Worm (Caenorhabditis elegans) whole organism, L4 larva: ENCODE measurements around the gene aakg-1.

Source experiments
- F37D6.2 ChIP-seq: sonication (generic microtip); optimal IDR thresholded peaks from 2 replicates; lab custom pipeline; 2016; ENCODE audit warnings: mild to moderate bottlenecking, missing genetic modification characterization, missing compliant biosample characterization
- F44E2.7 ChIP-seq: fragments of 200-800 bp; sonication (Bioruptor generic); IDR thresholded peaks from 2 replicates; pipeline ENCODE4 v2.1.2; 2022; ENCODE audit warnings: missing genetic modification characterization, missing compliant biosample characterization
- R02D3.7 ChIP-seq: fragments of 150-350 bp; sonication (generic microtip); optimal IDR thresholded peaks from 3 replicates; lab custom pipeline; 2014; ENCODE audit warnings: missing biosample characterization, missing genetic modification characterization
- T20F7.1 ChIP-seq: fragments of 200-800 bp; sonication (Bioruptor generic); optimal IDR thresholded peaks from 2 replicates; lab custom pipeline; 2018; ENCODE audit warnings: mild to moderate bottlenecking, missing genetic modification characterization, missing compliant biosample characterization
- T26A8.4 ChIP-seq: fragments of 200-800 bp; sonication (Bioruptor generic); IDR thresholded peaks from 2 replicates; pipeline ENCODE4 v1.3.6; 2022; ENCODE audit warnings: missing genetic modification characterization, missing compliant biosample characterization
- Y105C5A.15 ChIP-seq: fragments of 200-800 bp; sonication (Bioruptor generic); IDR thresholded peaks from 2 replicates; pipeline ENCODE4 v1.3.6; 2022; ENCODE audit warnings: missing genetic modification characterization, missing compliant biosample characterization
- aha-1 ChIP-seq: fragments of 150-350 bp; peaks from one replicate; lab custom pipeline; 2014; ENCODE audit warnings: missing biosample characterization, missing genetic modification characterization
- aly-2 ChIP-seq: sonication (generic microtip); optimal IDR thresholded peaks from 2 replicates; lab custom pipeline; 2018; ENCODE audit warnings: missing biosample characterization, missing genetic modification characterization
- attf-4 ChIP-seq: sonication (generic microtip); optimal IDR thresholded peaks from 3 replicates; lab custom pipeline; 2017; ENCODE audit warnings: missing biosample characterization, missing genetic modification characterization
- ceh-20 ChIP-seq: fragments of 200-800 bp; sonication (Bioruptor generic); IDR thresholded peaks from 2 replicates; pipeline ENCODE4 v1.3.6; 2022; ENCODE audit warnings: missing genetic modification reagents, missing genetic modification characterization, missing compliant biosample characterization
- ceh-32 ChIP-seq: sonication (generic microtip); optimal IDR thresholded peaks from 2 replicates; lab custom pipeline; 2016; ENCODE audit warnings: mild to moderate bottlenecking, missing genetic modification characterization, missing compliant biosample characterization; ENCODE audit not compliant: poor library complexity
- ceh-44 ChIP-seq: fragments of 200-800 bp; sonication (Bioruptor generic); IDR thresholded peaks from 2 replicates; pipeline ENCODE4 v1.3.6; 2022; ENCODE audit warnings: missing genetic modification reagents, missing genetic modification characterization, missing compliant biosample characterization
- ces-1 ChIP-seq: fragments of 150-350 bp; sonication (generic microtip); optimal IDR thresholded peaks from 4 replicates; lab custom pipeline; 2014; ENCODE audit warnings: missing biosample characterization, missing genetic modification reagents, missing genetic modification characterization
- ctbp-1 ChIP-seq: fragments of 200-800 bp; sonication (Bioruptor generic); IDR thresholded peaks from 2 replicates; pipeline ENCODE4 v1.3.6; 2022; ENCODE audit warnings: missing genetic modification reagents, missing genetic modification characterization, missing compliant biosample characterization
- daf-12 ChIP-seq: fragments of 150-350 bp; optimal IDR thresholded peaks from 2 replicates; lab custom pipeline; 2014; ENCODE audit warnings: missing biosample characterization, missing genetic modification reagents, missing genetic modification characterization
- daf-16 ChIP-seq, 3 experiments: sonication (generic microtip); optimal IDR thresholded peaks; 2 replicates each; lab custom pipeline; 2016 to 2017; ENCODE audit warnings: missing genetic modification characterization in 3 of 3, missing genetic modification reagents in 3 of 3, mild to moderate bottlenecking in 2 of 3, missing compliant biosample characterization in 2 of 3, missing biosample characterization in 1 of 3, moderate library complexity in 1 of 3
- dmd-6 ChIP-seq: fragments of 200-800 bp; sonication (Bioruptor generic); IDR thresholded peaks from 2 replicates; pipeline ENCODE4 v1.3.6; 2022; ENCODE audit warnings: missing genetic modification reagents, missing genetic modification characterization, missing compliant biosample characterization
- dpl-1 ChIP-seq: fragments of 150-350 bp; optimal IDR thresholded peaks from 2 replicates; lab custom pipeline; 2014; ENCODE audit warnings: missing biosample characterization, missing genetic modification reagents, missing genetic modification characterization
- fkh-10 ChIP-seq: fragments of 150-350 bp; optimal IDR thresholded peaks from 2 replicates; lab custom pipeline; 2014; ENCODE audit warnings: missing biosample characterization, missing genetic modification reagents, missing genetic modification characterization
- gei-8 ChIP-seq: fragments of 200-800 bp; sonication (Bioruptor generic); optimal IDR thresholded peaks from 2 replicates; lab custom pipeline; 2018; ENCODE audit warnings: mild to moderate bottlenecking, missing genetic modification characterization, missing compliant biosample characterization
- hif-1 ChIP-seq, 2 experiments: sonication (generic microtip); optimal IDR thresholded peaks; 2 replicates each; lab custom pipeline; 2016 to 2017; ENCODE audit warnings: missing compliant biosample characterization in 2 of 2, missing genetic modification characterization in 2 of 2, missing genetic modification reagents in 2 of 2, missing genotype in 2 of 2, mild to moderate bottlenecking in 1 of 2
- hlh-11 ChIP-seq: fragments of 200-800 bp; sonication (Bioruptor generic); optimal IDR thresholded peaks from 2 replicates; lab custom pipeline; 2018; ENCODE audit warnings: mild to moderate bottlenecking, missing genetic modification characterization, missing compliant biosample characterization
- hlh-30 ChIP-seq: sonication (generic microtip); optimal IDR thresholded peaks from 2 replicates; lab custom pipeline; 2017; ENCODE audit warnings: antibody characterized with exemption, mild to moderate bottlenecking, missing genetic modification characterization, missing compliant biosample characterization; ENCODE audit not compliant: insufficient read depth
- hmg-1.1 ChIP-seq: fragments of 200-800 bp; sonication (Bioruptor generic); IDR thresholded peaks from 2 replicates; pipeline ENCODE4 v1.3.6; 2022; ENCODE audit warnings: missing genetic modification reagents, missing genetic modification characterization, missing compliant biosample characterization
- lin-13 ChIP-seq: fragments of 150-350 bp; optimal IDR thresholded peaks from 2 replicates; lab custom pipeline; 2014; ENCODE audit warnings: missing biosample characterization, missing genetic modification reagents, missing genetic modification characterization
- lin-29 ChIP-seq: fragments of 200-800 bp; sonication (Bioruptor generic); IDR thresholded peaks from 2 replicates; pipeline ENCODE4 v1.3.6; 2022; ENCODE audit warnings: missing genetic modification reagents, missing genetic modification characterization, missing compliant biosample characterization
- lin-38 ChIP-seq: fragments of 200-800 bp; sonication (Bioruptor generic); IDR thresholded peaks from 2 replicates; pipeline ENCODE4 v1.3.6; 2022; ENCODE audit warnings: missing genetic modification reagents, missing genetic modification characterization, missing compliant biosample characterization
- lir-3 ChIP-seq: sonication (generic microtip); optimal IDR thresholded peaks from 2 replicates; lab custom pipeline; 2016; ENCODE audit warnings: mild to moderate bottlenecking, missing genetic modification characterization, missing compliant biosample characterization
- lsy-2 ChIP-seq, 2 experiments: fragments of 150-350 bp in 1 of 2; sonication (generic microtip) in 1 of 2; optimal IDR thresholded peaks; 2 replicates each; lab custom pipeline; 2014 to 2017; ENCODE audit warnings: missing biosample characterization in 2 of 2, missing genetic modification characterization in 2 of 2
- madf-5 ChIP-seq, 2 experiments: fragments of 200-800 bp; sonication (Bioruptor generic); IDR thresholded peaks; 2 replicates each; pipeline ENCODE4 v1.3.6; 2022; ENCODE audit warnings: missing compliant biosample characterization in 2 of 2, missing genetic modification characterization in 2 of 2
- mdl-1 ChIP-seq, 2 experiments: fragments of 150-350 bp in 1 of 2; sonication (generic microtip) in 1 of 2; optimal IDR thresholded peaks; 2 replicates each; lab custom pipeline; 2014 to 2017; ENCODE audit warnings: missing biosample characterization in 2 of 2, missing genetic modification characterization in 2 of 2
- mes-2 ChIP-seq: sonication (generic microtip); optimal IDR thresholded peaks from 2 replicates; lab custom pipeline; 2016; ENCODE audit warnings: missing genotype, mild to moderate bottlenecking, missing genetic modification characterization, missing compliant biosample characterization; ENCODE audit not compliant: poor library complexity, severe bottlenecking
- nhr-10 ChIP-seq: fragments of 150-350 bp; optimal IDR thresholded peaks from 2 replicates; lab custom pipeline; 2014; ENCODE audit warnings: missing biosample characterization, missing genetic modification characterization
- nhr-11 ChIP-seq: fragments of 150-350 bp; optimal IDR thresholded peaks from 2 replicates; lab custom pipeline; 2014; ENCODE audit warnings: missing biosample characterization, missing genetic modification characterization
- nhr-25 ChIP-seq: sonication (generic microtip); optimal IDR thresholded peaks from 2 replicates; lab custom pipeline; 2017; ENCODE audit warnings: missing genetic modification characterization, mild to moderate bottlenecking, missing compliant biosample characterization, antibody characterized with exemption, moderate library complexity, borderline replicate concordance; ENCODE audit not compliant: insufficient read depth
- nhr-48 ChIP-seq: sonication (generic microtip); optimal IDR thresholded peaks from 2 replicates; lab custom pipeline; 2016; ENCODE audit warnings: mild to moderate bottlenecking, missing genetic modification characterization, missing compliant biosample characterization
- nhr-6 ChIP-seq: fragments of 150-350 bp; optimal IDR thresholded peaks from 2 replicates; lab custom pipeline; 2014; ENCODE audit warnings: missing biosample characterization, missing genetic modification characterization
- rbr-2 ChIP-seq: sonication (generic microtip); optimal IDR thresholded peaks from 2 replicates; lab custom pipeline; 2016; ENCODE audit warnings: missing genotype, missing genetic modification characterization, missing compliant biosample characterization
- saeg-2 ChIP-seq: fragments of 200-800 bp; sonication (Bioruptor generic); IDR thresholded peaks from 2 replicates; pipeline ENCODE4 v1.3.6; 2022; ENCODE audit warnings: missing genetic modification reagents, missing genetic modification characterization, missing compliant biosample characterization
- set-16 ChIP-seq: fragments of 200-800 bp; sonication (Bioruptor generic); IDR thresholded peaks from 2 replicates; pipeline ENCODE4 v1.3.6; 2022; ENCODE audit warnings: missing genetic modification reagents, missing genetic modification characterization, missing compliant biosample characterization
- spr-3 ChIP-seq: fragments of 200-800 bp; sonication (Bioruptor generic); optimal IDR thresholded peaks from 2 replicates; lab custom pipeline; 2018; ENCODE audit warnings: mild to moderate bottlenecking, missing genetic modification characterization, missing compliant biosample characterization
- tag-97 ChIP-seq: fragments of 200-800 bp; sonication (Bioruptor generic); IDR thresholded peaks from 2 replicates; pipeline ENCODE4 v1.3.6; 2022; ENCODE audit warnings: missing genetic modification characterization, missing compliant biosample characterization
- tra-1 ChIP-seq: fragments of 200-800 bp; sonication (Bioruptor generic); IDR thresholded peaks from 2 replicates; pipeline ENCODE4 v1.3.6; 2022; ENCODE audit warnings: missing genetic modification reagents, missing genetic modification characterization, missing compliant biosample characterization
- unc-62 ChIP-seq, 3 experiments: fragments of 150-350 bp in 1 of 3; sonication (generic microtip); optimal IDR thresholded peaks in 2 of 3; peaks in 1 of 3; 1 replicate in 1 of 3; 2 replicates in 2 of 3; lab custom pipeline; 2014 to 2017; ENCODE audit warnings: missing biosample characterization in 3 of 3, missing genetic modification characterization in 3 of 3, missing genetic modification reagents in 3 of 3, missing genotype in 1 of 3
- zfp-2 ChIP-seq: sonication (generic microtip); optimal IDR thresholded peaks from 2 replicates; lab custom pipeline; 2016; ENCODE audit warnings: mild to moderate bottlenecking, missing genetic modification characterization, missing compliant biosample characterization
- zfp-3 ChIP-seq: fragments of 200-800 bp; sonication (Bioruptor generic); conservative IDR thresholded peaks from 2 replicates; pipeline ENCODE4 v1.3.6; 2022; ENCODE audit warnings: missing genetic modification reagents, missing genetic modification characterization, missing compliant biosample characterization
- zip-11 ChIP-seq: fragments of 200-800 bp; sonication (Bioruptor generic); IDR thresholded peaks from 2 replicates; pipeline ENCODE4 v1.3.6; 2022; ENCODE audit warnings: missing genetic modification characterization, missing compliant biosample characterization

aakg-1 gene

ce11 chrIII:12558097-12558594, 17.1 kb downstream of the aakg-1 start (continued):
- no peak for TF ChIP-seq nhr-25 (tag; lab: Kevin White, UChicago)
- TF ChIP-seq mes-2 (tag; lab: Kevin White, UChicago), result no peak
- no peak for TF ChIP-seq nhr-10 (tag; lab: Kevin White, UChicago)
- TF ChIP-seq zip-11 (GFP tag; lab: Robert Waterston, UW), result no peak
- TF ChIP-seq lin-29 (GFP tag; lab: Robert Waterston, UW), result no peak
- TF ChIP-seq tag-97, result no peak

ce11 chrIII:12556104-12556503, 19.1 kb downstream of the aakg-1 start:
- no peak for TF ChIP-seq daf-12 (tag; lab: Kevin White, UChicago)
- no peak for TF ChIP-seq ctbp-1 (GFP tag; lab: Robert Waterston, UW)
- no peak for TF ChIP-seq gei-8 (GFP tag; lab: Kevin White, UChicago)
- TF ChIP-seq rbr-2, result peak; percentile 69
- TF ChIP-seq ces-1 (GFP tag; lab: Kevin White, UChicago), result peak; percentile 17
- peak; percentile 5 for TF ChIP-seq dpl-1
- TF ChIP-seq lin-13 (GFP tag; lab: Kevin White, UChicago), result no peak
- peak; percentile 88 for TF ChIP-seq ceh-20 (GFP tag; lab: Robert Waterston, UW)
- no peak for TF ChIP-seq madf-5 (GFP tag; IDR thresholded peaks at IDR 0.05; lab: Robert Waterston, UW)
- TF ChIP-seq fkh-10 (GFP tag; lab: Kevin White, UChicago), result no peak
- TF ChIP-seq F37D6.2 (tag; lab: Kevin White, UChicago), result peak; percentile 36
- TF ChIP-seq nhr-48 (tag; lab: Kevin White, UChicago), result peak; percentile 71
- peak; percentile 62; the same call in 1 of the 2 replicates for TF ChIP-seq set-16 (GFP tag; lab: Robert Waterston, UW)
- TF ChIP-seq tra-1 (GFP tag; lab: Robert Waterston, UW), result no peak
- TF ChIP-seq hmg-1.1 (GFP tag; lab: Robert Waterston, UW), result peak; percentile 61
- no peak for TF ChIP-seq spr-3
- TF ChIP-seq lir-3, result no peak
- no peak for TF ChIP-seq ceh-32 (tag; lab: Kevin White, UChicago)
- TF ChIP-seq R02D3.7 (tag; lab: Kevin White, UChicago), result no peak
- peak in 1 of 2 experiments; percentile 66 for TF ChIP-seq lsy-2 (tag; optimal IDR thresholded peaks at IDR 0.05; lab: Kevin White, UChicago)
- TF ChIP-seq ceh-44, result no peak
- TF ChIP-seq nhr-11, result peak; percentile 65
- no peak for TF ChIP-seq Y105C5A.15 (GFP tag; lab: Robert Waterston, UW)
- TF ChIP-seq unc-62 (GFP tag; optimal IDR thresholded peaks at IDR 0.05 in 1 of 2; lab: Kevin White, UChicago), result peak in 1 of 2 experiments; percentile 94
- TF ChIP-seq unc-62 (tag; optimal IDR thresholded peaks at IDR 0.05; lab: Kevin White, UChicago), result no peak
- TF ChIP-seq F44E2.7 (GFP tag; lab: Robert Waterston, UW), result no peak
- TF ChIP-seq hlh-11, result peak; percentile 80
- no peak for TF ChIP-seq saeg-2 (GFP tag; lab: Robert Waterston, UW)
- TF ChIP-seq nhr-6 (tag; lab: Kevin White, UChicago), result no peak
- 0 out of 2 replicates have a peak, but pooled peaks have one; percentile 28 for TF ChIP-seq zfp-3
- TF ChIP-seq lin-38 (GFP tag; lab: Robert Waterston, UW), result 0 out of 2 replicates have a peak, but pooled peaks have one; percentile 18
- TF ChIP-seq mes-2 (tag; lab: Kevin White, UChicago), result peak; percentile 21
- TF ChIP-seq lin-29 (GFP tag; lab: Robert Waterston, UW), result no peak
- TF ChIP-seq zfp-2, result no peak
- no peak for TF ChIP-seq T20F7.1 (GFP tag; lab: Kevin White, UChicago)
- peak; percentile 84 for TF ChIP-seq hlh-30 (tag; lab: Kevin White, UChicago)
- TF ChIP-seq dmd-6, result peak; percentile 62
- TF ChIP-seq T26A8.4 (GFP tag; lab: Robert Waterston, UW), result 0 out of 2 replicates have a peak, but pooled peaks have one; percentile 36
- TF ChIP-seq daf-16 (GFP tag; optimal IDR thresholded peaks at IDR 0.05; lab: Kevin White, UChicago), result peak in 1 of 2 experiments; percentile 91
- TF ChIP-seq daf-16 (tag; optimal IDR thresholded peaks at IDR 0.05; lab: Kevin White, UChicago), result no peak
- TF ChIP-seq aly-2 (tag; lab: Kevin White, UChicago), result no peak
- no peak for TF ChIP-seq aha-1 (tag; lab: Kevin White, UChicago)
- no peak for TF ChIP-seq attf-4 (tag; lab: Kevin White, UChicago)
- peak; percentile 12 to 83 for TF ChIP-seq mdl-1 (tag; optimal IDR thresholded peaks at IDR 0.05; lab: Kevin White, UChicago)
- TF ChIP-seq hif-1 (tag; optimal IDR thresholded peaks at IDR 0.05; lab: Kevin White, UChicago), result peak in 1 of 2 experiments; percentile 86
